Worm (Caenorhabditis elegans): ENCODE data around the gene T21C9.6.

DNA sequence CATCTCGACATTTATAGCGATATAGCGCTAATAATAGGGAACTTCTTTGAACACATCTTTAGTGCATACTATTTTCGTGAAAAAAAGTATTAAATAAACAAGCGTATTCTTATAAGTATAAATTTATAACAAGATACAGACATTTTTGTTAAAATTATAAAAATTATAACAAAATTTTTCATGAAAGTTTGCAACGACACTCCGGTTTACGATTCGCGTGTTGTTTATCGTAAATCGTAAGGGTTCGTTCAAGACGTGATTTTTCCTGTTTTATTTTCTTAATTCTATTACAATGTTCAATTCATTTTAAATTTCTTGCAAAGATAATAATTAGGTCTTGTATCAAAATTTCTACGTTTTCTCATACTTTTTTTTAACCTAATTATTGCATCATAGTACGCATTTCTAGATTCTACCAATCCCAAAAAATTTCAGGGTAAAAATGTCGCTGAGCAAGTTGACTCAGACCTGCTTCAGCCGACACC is 17.0 kb downstream of the T21C9.6 start, which contains the start of gene scpl-4:
- TF ChIP-seq him-1 (tag; optimal IDR thresholded peaks at IDR 0.05) (no peak), dao-5 (tag; optimal IDR thresholded peaks at IDR 0.05) (no peak)

Data from whole organism, L4/young adult.